Worm (Caenorhabditis elegans) whole organism, young adult: Measurements from ENCODE around the gene srw-99.
"Not testable (repeated sequence)": the region's sequence is repeated elsewhere in the genome, so short reads cannot be mapped to it uniquely, and the experiment has no call there.

Experiments used
- Y79H2A.3 ChIP-seq: fragments of 200-800 bp; sonication (Bioruptor generic); conservative IDR thresholded peaks from 2 replicates; pipeline ENCODE4 v1.3.6; 2022; ENCODE audit warnings: missing genetic modification reagents, missing genetic modification characterization, missing compliant biosample characterization
- ceh-100 ChIP-seq: fragments of 200-800 bp; sonication (Bioruptor generic); IDR thresholded peaks from 2 replicates; pipeline ENCODE4 v1.3.6; 2022; ENCODE audit warnings: missing genetic modification reagents, missing genetic modification characterization, missing compliant biosample characterization
- dpl-1 ChIP-seq: fragments of 150-350 bp; optimal IDR thresholded peaks from 2 replicates; lab custom pipeline; 2014; ENCODE audit warnings: missing biosample characterization, missing genetic modification reagents, missing genetic modification characterization
- hlh-26 ChIP-seq: fragments of 200-800 bp; sonication (Bioruptor generic); conservative IDR thresholded peaks from 2 replicates; pipeline ENCODE4 v1.3.6; 2022; ENCODE audit warnings: missing genetic modification reagents, missing genetic modification characterization, missing compliant biosample characterization
- nfya-2 ChIP-seq: fragments of 200-800 bp; sonication (Bioruptor generic); IDR thresholded peaks from 2 replicates; pipeline ENCODE4 v1.3.6; 2022; ENCODE audit warnings: missing genetic modification reagents, missing genetic modification characterization, missing compliant biosample characterization
- pha-4 ChIP-seq: fragments of 150-350 bp; sonication (generic microtip); optimal IDR thresholded peaks from 2 replicates; lab custom pipeline; 2014; ENCODE audit warnings: missing biosample characterization, missing genetic modification reagents, missing genetic modification characterization
- repo-1 ChIP-seq: sonication (generic microtip); optimal IDR thresholded peaks from 2 replicates; lab custom pipeline; 2017; ENCODE audit warnings: mild to moderate bottlenecking, missing genetic modification characterization, missing compliant biosample characterization

ce11 chrV:1712471-1712870 is 3.9 kb downstream of the srw-99 start:
- not testable (repeated sequence) for TF ChIP-seq repo-1 (tag; lab: Kevin White, UChicago); Y79H2A.3 (GFP tag; lab: Robert Waterston, UW); hlh-26; dpl-1 (GFP tag; lab: Kevin White, UChicago); pha-4 (tag; lab: Kevin White, UChicago); ceh-100 (GFP tag; lab: Robert Waterston, UW); nfya-2 (GFP tag; lab: Robert Waterston, UW)
